Worm (Caenorhabditis elegans): ENCODE results near the gene F31A3.5.

DNA sequence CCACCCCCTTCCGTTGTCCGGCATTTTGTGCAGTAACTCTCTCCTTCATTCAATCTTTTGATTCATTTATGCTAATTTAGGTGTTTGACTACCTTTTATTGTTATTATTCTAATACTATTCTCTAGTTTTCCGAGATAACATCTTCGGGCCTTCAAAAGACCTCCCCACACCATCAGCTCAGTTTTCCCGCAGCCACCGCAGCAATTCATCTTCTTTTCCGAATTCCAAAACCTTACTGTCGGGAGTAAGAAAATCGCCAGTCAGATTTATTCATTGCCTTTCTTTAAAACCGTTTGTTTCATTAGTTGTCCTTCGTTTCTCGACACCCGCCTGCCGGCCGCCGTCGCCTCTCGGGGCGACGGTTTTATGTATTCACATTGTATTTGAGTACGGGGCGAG lies 55.3 kb downstream of the F31A3.5 start:
- no peak for TF ChIP-seq egrh-3 (GFP tag; IDR thresholded peaks at IDR 0.05)
- TF ChIP-seq mes-4 (tag; optimal IDR thresholded peaks at IDR 0.05): no peak
- no peak for TF ChIP-seq dpl-1 (GFP tag; optimal IDR thresholded peaks at IDR 0.05)
- no peak for TF ChIP-seq nfya-1 (tag; optimal IDR thresholded peaks at IDR 0.05; ENCODE audit: borderline replicate concordance, insufficient read depth)
- TF ChIP-seq him-1 (tag; optimal IDR thresholded peaks at IDR 0.05): no peak
- TF ChIP-seq unc-62 (GFP tag; optimal IDR thresholded peaks at IDR 0.05): no peak
- TF ChIP-seq akir-1 (GFP tag; optimal IDR thresholded peaks at IDR 0.05): no peak
- TF ChIP-seq ccch-3 (GFP tag; optimal IDR thresholded peaks at IDR 0.05): no peak
- no peak for TF ChIP-seq snpc-4 (GFP tag; optimal IDR thresholded peaks at IDR 0.05)
- TF ChIP-seq snpc-4 (tag; optimal IDR thresholded peaks at IDR 0.05): no peak

Measured in whole organism, young adult.